Fruit fly (Drosophila melanogaster) whole organism, prepupa: Measurements from ENCODE around the gene CG5861.

Experiments
- CG10669 ChIP-seq: fragments of 200-800 bp; sonication (Bioruptor generic); optimal IDR thresholded peaks from 3 replicates; lab custom pipeline; 2018; ENCODE audit warnings: missing biosample characterization, mild to moderate bottlenecking, missing genetic modification characterization, moderate library complexity
- CG11294 ChIP-seq: fragments of 200-800 bp; sonication (Bioruptor generic); IDR thresholded peaks from 2 replicates; pipeline ENCODE4 v1.3.6; 2022; ENCODE audit warnings: missing biosample characterization, missing genetic modification characterization
- CG11762 ChIP-seq: fragments of 200-800 bp; sonication (Bioruptor generic); optimal IDR thresholded peaks from 3 replicates; lab custom pipeline; 2016; ENCODE audit warnings: missing biosample characterization, missing genetic modification characterization; ENCODE audit not compliant: insufficient read depth
- CG11902 ChIP-seq: fragments of 200-800 bp; sonication (Bioruptor generic); optimal IDR thresholded peaks from 3 replicates; lab custom pipeline; 2016; ENCODE audit warnings: missing biosample characterization, missing genetic modification characterization
- CG15336 ChIP-seq: fragments of 200-800 bp; sonication (Bioruptor generic); IDR thresholded peaks from 2 replicates; pipeline ENCODE4 v1.3.6; 2022; ENCODE audit warnings: missing biosample characterization, missing genetic modification characterization
- CG1621 ChIP-seq: fragments of 200-800 bp; sonication (Bioruptor generic); optimal IDR thresholded peaks from 3 replicates; lab custom pipeline; 2018; ENCODE audit warnings: missing biosample characterization, mild to moderate bottlenecking, missing genetic modification characterization
- CG16779 ChIP-seq: fragments of 200-800 bp; sonication (Bioruptor generic); optimal IDR thresholded peaks from 3 replicates; lab custom pipeline; 2017; ENCODE audit warnings: missing biosample characterization, mild to moderate bottlenecking, missing genetic modification characterization
- CG32006 ChIP-seq: fragments of 200-800 bp; sonication (Bioruptor generic); optimal IDR thresholded peaks from 3 replicates; lab custom pipeline; 2017; ENCODE audit warnings: missing biosample characterization, mild to moderate bottlenecking, missing genetic modification characterization
- CG34406 ChIP-seq: fragments of 200-800 bp; sonication (Bioruptor generic); optimal IDR thresholded peaks from 3 replicates; lab custom pipeline; 2016; ENCODE audit warnings: missing biosample characterization, missing genetic modification characterization
- CG3919 ChIP-seq: fragments of 200-800 bp; sonication (Bioruptor generic); optimal IDR thresholded peaks from 3 replicates; lab custom pipeline; 2016; ENCODE audit warnings: missing biosample characterization, missing genetic modification characterization
- CG6163 ChIP-seq: fragments of 200-800 bp; sonication (Bioruptor generic); IDR thresholded peaks from 3 replicates; pipeline ENCODE4 v1.3.6; 2022; ENCODE audit warnings: missing biosample characterization, missing genetic modification characterization
- CG6854 ChIP-seq: fragments of 200-800 bp; sonication (Bioruptor generic); optimal IDR thresholded peaks from 2 replicates; lab custom pipeline; 2017; ENCODE audit warnings: missing biosample characterization, mild to moderate bottlenecking, missing genetic modification characterization
- CG8119 ChIP-seq: fragments of 200-800 bp; sonication (Bioruptor generic); IDR thresholded peaks from 3 replicates; pipeline ENCODE4 v1.3.6; 2022; ENCODE audit warnings: missing biosample characterization, missing genetic modification characterization
- CG8319 ChIP-seq: fragments of 200-800 bp; sonication (Bioruptor generic); optimal IDR thresholded peaks from 3 replicates; lab custom pipeline; 2016; ENCODE audit warnings: missing biosample characterization, missing genetic modification characterization
- CG8632 ChIP-seq: fragments of 200-800 bp; sonication (Bioruptor generic); optimal IDR thresholded peaks from 3 replicates; lab custom pipeline; 2016; ENCODE audit warnings: missing biosample characterization, missing genetic modification characterization
- CG9139 ChIP-seq: fragments of 200-800 bp; sonication (Bioruptor generic); optimal IDR thresholded peaks from 3 replicates; lab custom pipeline; 2017; ENCODE audit warnings: missing biosample characterization, mild to moderate bottlenecking, missing genetic modification characterization
- Eip78C ChIP-seq: fragments of 200-800 bp; sonication (Bioruptor generic); peaks from one replicate; lab custom pipeline; 2016; ENCODE audit warnings: missing biosample characterization, missing genetic modification characterization
- Ets21C ChIP-seq: fragments of 200-800 bp; sonication (Bioruptor generic); optimal IDR thresholded peaks from 3 replicates; lab custom pipeline; 2016; ENCODE audit warnings: missing biosample characterization, missing genetic modification characterization
- Ets96B ChIP-seq: fragments of 200-800 bp; optimal IDR thresholded peaks from 2 replicates; lab custom pipeline; 2019; ENCODE audit warnings: missing biosample characterization, mild to moderate bottlenecking, missing genetic modification characterization, moderate library complexity
- Hr39 ChIP-seq: fragments of 200-800 bp; sonication (Bioruptor generic); optimal IDR thresholded peaks from 2 replicates; lab custom pipeline; 2016; ENCODE audit warnings: missing biosample characterization, missing genetic modification characterization
- Hr4 ChIP-seq: fragments of 200-800 bp; sonication (Bioruptor generic); optimal IDR thresholded peaks from 3 replicates; lab custom pipeline; 2016; ENCODE audit warnings: missing biosample characterization, missing genetic modification characterization
- Lpt ChIP-seq: fragments of 200-800 bp; sonication (Bioruptor generic); optimal IDR thresholded peaks from 3 replicates; lab custom pipeline; 2016; ENCODE audit warnings: missing biosample characterization, missing genetic modification characterization
- Met ChIP-seq: fragments of 200-800 bp; sonication (Bioruptor generic); optimal IDR thresholded peaks from 3 replicates; lab custom pipeline; 2016; ENCODE audit warnings: missing biosample characterization, missing genetic modification characterization
- Sox102F ChIP-seq: fragments of 200-800 bp; sonication (Bioruptor generic); optimal IDR thresholded peaks from 2 replicates; lab custom pipeline; 2016; ENCODE audit warnings: missing biosample characterization, mild to moderate bottlenecking, missing genetic modification characterization
- achi ChIP-seq: fragments of 200-800 bp; sonication (Bioruptor generic); optimal IDR thresholded peaks from 3 replicates; lab custom pipeline; 2016; ENCODE audit warnings: missing biosample characterization, missing genetic modification characterization
- cyc ChIP-seq: fragments of 200-800 bp; sonication (Bioruptor generic); optimal IDR thresholded peaks from 3 replicates; lab custom pipeline; 2016; ENCODE audit warnings: missing biosample characterization, missing genetic modification characterization
- dac ChIP-seq: fragments of 200-800 bp; sonication (Bioruptor generic); optimal IDR thresholded peaks from 2 replicates; lab custom pipeline; 2017; ENCODE audit warnings: missing biosample characterization, mild to moderate bottlenecking, missing genetic modification characterization
- dsx ChIP-seq: fragments of 200-800 bp; optimal IDR thresholded peaks from 3 replicates; lab custom pipeline; 2019; ENCODE audit warnings: missing biosample characterization, mild to moderate bottlenecking, missing genetic modification characterization, moderate library complexity; ENCODE audit not compliant: poor library complexity, severe bottlenecking
- eg ChIP-seq: fragments of 200-800 bp; sonication (Bioruptor generic); IDR thresholded peaks from 3 replicates; pipeline ENCODE4 v1.3.6; 2022; ENCODE audit warnings: missing biosample characterization, missing genetic modification characterization
- fd85E ChIP-seq: fragments of 200-800 bp; sonication (Bioruptor generic); optimal IDR thresholded peaks from 3 replicates; lab custom pipeline; 2016; ENCODE audit warnings: missing biosample characterization, missing genetic modification characterization
- net ChIP-seq: fragments of 200-800 bp; sonication (Bioruptor generic); optimal IDR thresholded peaks from 3 replicates; lab custom pipeline; 2016; ENCODE audit warnings: missing biosample characterization, missing genetic modification characterization
- pdm3 ChIP-seq: fragments of 200-800 bp; sonication (Bioruptor generic); optimal IDR thresholded peaks from 3 replicates; lab custom pipeline; 2016; ENCODE audit warnings: missing biosample characterization, missing genetic modification characterization
- salr ChIP-seq, 2 experiments: fragments of 200-800 bp; sonication (Bioruptor generic); optimal IDR thresholded peaks; 3 replicates each; lab custom pipeline; 2016 to 2018; ENCODE audit warnings: missing biosample characterization in 2 of 2, missing genetic modification characterization in 2 of 2, mild to moderate bottlenecking in 1 of 2
- spab ChIP-seq: fragments of 200-800 bp; sonication (Bioruptor generic); optimal IDR thresholded peaks from 2 replicates; lab custom pipeline; 2017; ENCODE audit warnings: missing biosample characterization, mild to moderate bottlenecking, missing genetic modification characterization, missing genetic modification reagents
- svp ChIP-seq: fragments of 200-800 bp; sonication (Bioruptor generic); peaks from one replicate; lab custom pipeline; 2016; ENCODE audit warnings: missing biosample characterization, missing genetic modification characterization
- topi ChIP-seq: fragments of 200-800 bp; sonication (Bioruptor generic); optimal IDR thresholded peaks from 3 replicates; lab custom pipeline; 2016; ENCODE audit warnings: missing biosample characterization, missing genetic modification characterization
- vri ChIP-seq: fragments of 200-800 bp; sonication (Bioruptor generic); optimal IDR thresholded peaks from 3 replicates; lab custom pipeline; 2016; ENCODE audit warnings: missing biosample characterization, mild to moderate bottlenecking, missing genetic modification characterization

The CG5861 gene

dm6 chr2L:16350160-16350633 lies 43.1 kb upstream of the CG5861 start (continued):
- TF ChIP-seq CG9139 (GFP tag; lab: Kevin White, UChicago), result peak; percentile 6
- TF ChIP-seq CG11762 (GFP tag; lab: Kevin White, UChicago), result peak; percentile 66
- TF ChIP-seq Ets96B, result peak; percentile 30
- peak; percentile 51 for TF ChIP-seq CG8319 (GFP tag; lab: Kevin White, UChicago)
- TF ChIP-seq Hr39 (GFP tag; lab: Kevin White, UChicago), result peak; percentile 88
- TF ChIP-seq CG10669 (GFP tag; lab: Kevin White, UChicago), result no peak
- no peak for TF ChIP-seq CG1621
- TF ChIP-seq dac, result no peak
- TF ChIP-seq svp (GFP tag; lab: Kevin White, UChicago), result peak; percentile 86
- peak; percentile 16 for TF ChIP-seq fd85E (GFP tag; lab: Kevin White, UChicago)
- TF ChIP-seq vri (GFP tag; lab: Kevin White, UChicago), result peak; percentile 73
- TF ChIP-seq CG16779 (tag; lab: Kevin White, UChicago), result no peak
- TF ChIP-seq topi (GFP tag; lab: Kevin White, UChicago), result no peak
- TF ChIP-seq CG3919, result no peak
- peak; percentile 81 for TF ChIP-seq eg (GFP tag; lab: Robert Waterston, UW)
- TF ChIP-seq CG11294 (GFP tag; lab: Robert Waterston, UW), result no peak; the same call in 1 of the 2 replicates
- no peak for TF ChIP-seq Eip78C (GFP tag; lab: Kevin White, UChicago)
- peak; percentile 50 for TF ChIP-seq CG15336
- peak; percentile 53 for TF ChIP-seq CG8632 (GFP tag; lab: Kevin White, UChicago)
- TF ChIP-seq Met, result peak; percentile 80
- TF ChIP-seq pdm3 (GFP tag; lab: Kevin White, UChicago), result no peak
- no peak for TF ChIP-seq CG32006 (GFP tag; lab: Kevin White, UChicago)
- peak; percentile 30 for TF ChIP-seq spab
- peak; percentile 59 for TF ChIP-seq Hr4 (GFP tag; lab: Kevin White, UChicago)
- peak; percentile 77 for TF ChIP-seq CG6163

- no peak for TF ChIP-seq CG15336
- no peak for TF ChIP-seq CG10669 (GFP tag; lab: Kevin White, UChicago)
- TF ChIP-seq CG11294 (GFP tag; lab: Robert Waterston, UW), result no peak
Observed at dm6 chr2L:16342224-16342623, 35.1 kb upstream of the CG5861 start, which contains the start of gene CG44405. Gene CG44405 (minus strand): TSS chr2L:16342324.

DNA sequence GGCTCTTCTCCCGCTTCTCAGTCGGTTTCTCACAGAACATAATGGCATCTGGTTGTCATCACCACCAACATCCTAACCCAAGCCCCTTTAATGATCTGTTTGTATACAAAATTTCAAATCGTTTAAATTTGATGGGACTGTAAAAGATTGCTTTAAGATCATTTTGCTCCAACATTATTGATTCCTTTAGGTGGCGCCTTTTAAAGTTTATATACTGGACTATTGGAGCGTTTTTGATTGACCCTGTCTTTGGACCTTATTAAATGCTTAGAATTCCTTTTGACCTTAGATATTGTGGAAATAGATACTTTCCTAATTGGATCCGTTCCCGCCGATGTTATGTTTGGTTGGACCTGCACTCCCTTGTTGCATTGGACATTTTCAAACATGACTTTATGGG lies 33.2 kb upstream of the CG5861 start, which contains the start of gene CG42266:
Gene CG42266 (minus strand): TSS at position 101 of the 400 bp plus-strand sequence.
- no peak for TF ChIP-seq achi (GFP tag; lab: Kevin White, UChicago)
- no peak for TF ChIP-seq Lpt (GFP tag; lab: Kevin White, UChicago)
- no peak for TF ChIP-seq Sox102F (GFP tag; lab: Kevin White, UChicago)
- TF ChIP-seq CG6854 (GFP tag; lab: Kevin White, UChicago), result no peak
- no peak for TF ChIP-seq net
- TF ChIP-seq CG34406 (GFP tag; lab: Kevin White, UChicago), result no peak
- no peak for TF ChIP-seq CG11902 (GFP tag; lab: Kevin White, UChicago)
- no peak for TF ChIP-seq CG1621

DNA sequence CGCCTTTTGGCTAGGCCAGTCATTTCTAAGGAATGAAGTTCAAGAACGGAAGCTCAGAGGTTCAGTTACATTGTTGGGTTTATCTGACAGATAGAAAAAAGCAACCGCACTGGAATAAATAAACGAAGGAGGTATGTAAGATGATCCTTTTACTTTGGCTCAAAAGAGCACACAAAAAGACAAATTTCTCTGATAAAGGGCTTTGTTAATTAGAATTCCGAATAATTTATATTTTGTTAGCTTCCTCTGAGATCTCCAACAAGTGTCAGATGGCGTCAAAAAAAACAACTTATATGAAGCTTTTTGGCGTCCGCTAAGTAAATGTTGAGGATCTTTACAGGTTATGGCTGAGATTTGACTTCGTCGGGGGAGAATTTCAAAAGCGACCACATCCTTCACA lies 30.7 kb upstream of the CG5861 start, which contains the start of gene CG31817:
Gene CG31817 (minus strand): TSS at position 101 of the 400 bp plus-strand sequence.
- TF ChIP-seq cyc (GFP tag; lab: Kevin White, UChicago) (no peak), dsx (no peak)

- TF ChIP-seq Met (no peak), Ets21C (GFP tag; lab: Kevin White, UChicago) (no peak), Lpt (GFP tag; lab: Kevin White, UChicago) (no peak), cyc (GFP tag; lab: Kevin White, UChicago) (no peak), CG8119 (no peak), svp (GFP tag; lab: Kevin White, UChicago) (no peak), salr (GFP tag; optimal IDR thresholded peaks at IDR 0.05; lab: Kevin White, UChicago) (no peak)
Observed at dm6 chr2L:16329625-16330024, 22.5 kb upstream of the CG5861 start, which contains the start of gene CG4440. Gene CG4440 (plus strand): TSS chr2L:16329925.
